Fruit fly (Drosophila melanogaster): ENCODE results near the gene Eig71Eh.

Eig71Eh gene

DNA sequence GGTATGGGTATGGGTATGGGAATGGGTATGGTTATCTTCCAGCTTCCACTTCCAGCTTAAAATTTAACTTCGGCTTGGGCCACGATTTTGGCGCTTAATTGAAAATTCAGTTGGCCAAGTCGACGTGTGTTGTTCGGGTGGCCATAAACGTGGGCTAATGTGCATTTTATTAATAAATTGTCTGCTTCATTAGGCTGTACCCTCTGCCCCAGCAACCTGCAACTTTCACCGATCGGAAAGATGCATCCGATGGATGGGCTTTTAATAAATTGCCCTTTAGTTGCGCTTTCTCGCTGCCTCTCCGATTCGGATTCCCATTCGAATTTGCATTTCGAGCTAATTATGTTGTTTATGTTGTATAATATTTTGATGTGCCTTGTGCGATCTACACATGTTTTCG, 36.0 kb upstream of the Eig71Eh start (continued):
- TF ChIP-seq CG9876 (GFP tag; optimal IDR thresholded peaks at IDR 0.05): no peak
- TF ChIP-seq Dek (tag; optimal IDR thresholded peaks at IDR 0.05): no peak
- no peak for TF ChIP-seq z (GFP tag; IDR thresholded peaks at IDR 0.05)
- TF ChIP-seq amos (GFP tag; IDR thresholded peaks at IDR 0.05; ENCODE audit: partially characterized antibody): no peak
- TF ChIP-seq CG10209 (GFP tag; optimal IDR thresholded peaks at IDR 0.05): no peak
- TF ChIP-seq nerfin-1 (tag; optimal IDR thresholded peaks at IDR 0.05): no peak
- no peak for TF ChIP-seq Poxn (GFP tag; IDR thresholded peaks at IDR 0.05)
- TF ChIP-seq Fer2 (tag; optimal IDR thresholded peaks at IDR 0.05): no peak
- TF ChIP-seq CG11560 (tag; IDR thresholded peaks at IDR 0.05): no peak
- TF ChIP-seq CG10267 (tag; optimal IDR thresholded peaks at IDR 0.05): no peak
- no peak for TF ChIP-seq dysf (GFP tag; IDR thresholded peaks at IDR 0.05)
- TF ChIP-seq CG18764 (GFP tag; optimal IDR thresholded peaks at IDR 0.05): no peak
- TF ChIP-seq Mes4 (GFP tag; optimal IDR thresholded peaks at IDR 0.05): no peak
- no peak for TF ChIP-seq Doc3 (GFP tag; IDR thresholded peaks at IDR 0.05; ENCODE audit: partially characterized antibody)
- TF ChIP-seq CG3281 (GFP tag; optimal IDR thresholded peaks at IDR 0.05): no peak
- no peak for TF ChIP-seq ewg (GFP tag; optimal IDR thresholded peaks at IDR 0.05)
- no peak for TF ChIP-seq CG8944 (GFP tag; optimal IDR thresholded peaks at IDR 0.05)
- no peak for TF ChIP-seq GATAe (GFP tag; conservative IDR thresholded peaks at IDR 0.05)
- no peak for TF ChIP-seq tin (GFP tag; optimal IDR thresholded peaks at IDR 0.05)
- TF ChIP-seq sisA (GFP tag; IDR thresholded peaks at IDR 0.05): no peak
- no peak for TF ChIP-seq Kr (GFP tag; optimal IDR thresholded peaks at IDR 0.05)
- TF ChIP-seq CG34376 (GFP tag; optimal IDR thresholded peaks at IDR 0.05): no peak
- no peak for TF ChIP-seq CG17912 (GFP tag; optimal IDR thresholded peaks at IDR 0.05)
- no peak for TF ChIP-seq CG11695 (GFP tag; IDR thresholded peaks at IDR 0.05)
- peak in 1 of 2 experiments; percentile 42 for TF ChIP-seq Pdp1 (GFP tag; optimal IDR thresholded peaks at IDR 0.05)
- TF ChIP-seq ci (GFP tag; IDR thresholded peaks at IDR 0.05): 0 out of 3 replicates have a peak, but pooled peaks have one; percentile 12
- TF ChIP-seq fd64A (GFP tag; optimal IDR thresholded peaks at IDR 0.05): no peak
- no peak for TF ChIP-seq CG8478 (optimal IDR thresholded peaks at IDR 0.05)
- TF ChIP-seq ac (GFP tag; optimal IDR thresholded peaks at IDR 0.05): no peak
- no peak for TF ChIP-seq CG9797 (GFP tag; optimal IDR thresholded peaks at IDR 0.05)
- TF ChIP-seq CG7357 (GFP tag; IDR thresholded peaks at IDR 0.05): no peak
- peak; percentile 85 for TF ChIP-seq abd-A (tag; optimal IDR thresholded peaks at IDR 0.05)
- peak; percentile 71 for TF ChIP-seq CG12769 (tag; optimal IDR thresholded peaks at IDR 0.05)
- no peak for TF ChIP-seq CG7372 (GFP tag; IDR thresholded peaks at IDR 0.05)
- no peak for TF ChIP-seq bowl (GFP tag; IDR thresholded peaks at IDR 0.05)
- no peak for TF ChIP-seq Spps (tag; optimal IDR thresholded peaks at IDR 0.05)
- TF ChIP-seq CG32772 (GFP tag; IDR thresholded peaks at IDR 0.05): no peak
- TF ChIP-seq CG3995 (GFP tag; optimal IDR thresholded peaks at IDR 0.05): no peak
- no peak for TF ChIP-seq CG34422 (GFP tag; IDR thresholded peaks at IDR 0.05)
- no peak for TF ChIP-seq CG3163 (GFP tag; optimal IDR thresholded peaks at IDR 0.05)
- no peak for TF ChIP-seq slbo (GFP tag; IDR thresholded peaks at IDR 0.05)
- TF ChIP-seq ATbp (GFP tag; optimal IDR thresholded peaks at IDR 0.05): no peak
- TF ChIP-seq CG16813 (GFP tag; IDR thresholded peaks at IDR 0.05; ENCODE audit: partially characterized antibody): no peak
- no peak for TF ChIP-seq CG10321 (GFP tag; IDR thresholded peaks at IDR 0.05)
- TF ChIP-seq sens-2 (GFP tag; IDR thresholded peaks at IDR 0.05): no peak
- no peak for TF ChIP-seq CG13296 (GFP tag; optimal IDR thresholded peaks at IDR 0.05)
- TF ChIP-seq lbe (GFP tag; optimal IDR thresholded peaks at IDR 0.05): no peak
- TF ChIP-seq knrl (GFP tag; IDR thresholded peaks at IDR 0.05; ENCODE audit: partially characterized antibody): no peak
- no peak for TF ChIP-seq fd102C (GFP tag; optimal IDR thresholded peaks at IDR 0.05)
- TF ChIP-seq Vsx1 (GFP tag; optimal IDR thresholded peaks at IDR 0.05): peak; percentile 51
- no peak for TF ChIP-seq CG4328 (GFP tag; optimal IDR thresholded peaks at IDR 0.05)

All from whole organism, embryonic.